Worm (Caenorhabditis elegans) whole organism, L4 larva: ENCODE measurements around the gene srg-57.
"Not testable (repeated sequence)": the region's sequence is repeated elsewhere in the genome, so short reads cannot be mapped to it uniquely, and the experiment has no call there.

Source experiments
- Y75B8A.6 ChIP-seq: fragments of 200-800 bp; sonication (Bioruptor generic); IDR thresholded peaks from 2 replicates; pipeline ENCODE4 v1.3.6; 2022; ENCODE audit warnings: missing genetic modification reagents, missing genetic modification characterization, missing compliant biosample characterization
- aha-1 ChIP-seq: fragments of 150-350 bp; peaks from one replicate; lab custom pipeline; 2014; ENCODE audit warnings: missing biosample characterization, missing genetic modification characterization
- dve-1 ChIP-seq: sonication (generic microtip); optimal IDR thresholded peaks from 2 replicates; lab custom pipeline; 2017; ENCODE audit warnings: antibody characterized with exemption, mild to moderate bottlenecking, missing genetic modification characterization, missing compliant biosample characterization; ENCODE audit not compliant: insufficient read depth
- fkh-10 ChIP-seq: fragments of 150-350 bp; optimal IDR thresholded peaks from 2 replicates; lab custom pipeline; 2014; ENCODE audit warnings: missing biosample characterization, missing genetic modification reagents, missing genetic modification characterization
- lin-15B ChIP-seq: fragments of 150-350 bp; sonication (generic microtip); optimal IDR thresholded peaks from 3 replicates; lab custom pipeline; 2014; ENCODE audit warnings: missing biosample characterization, missing genetic modification characterization
- nhr-77 ChIP-seq: fragments of 150-350 bp; optimal IDR thresholded peaks from 2 replicates; lab custom pipeline; 2014; ENCODE audit warnings: missing biosample characterization, missing genetic modification characterization
- zfp-3 ChIP-seq: fragments of 200-800 bp; sonication (Bioruptor generic); conservative IDR thresholded peaks from 2 replicates; pipeline ENCODE4 v1.3.6; 2022; ENCODE audit warnings: missing genetic modification reagents, missing genetic modification characterization, missing compliant biosample characterization

- not testable (repeated sequence) for TF ChIP-seq nhr-77; fkh-10; lin-15B; dve-1 (tag; lab: Kevin White, UChicago); zfp-3 (GFP tag; lab: Robert Waterston, UW); aha-1; Y75B8A.6 (GFP tag; lab: Robert Waterston, UW)
These were observed 42.6 kb downstream of the srg-57 start for ce11 chrV:2691703-2692102.
